Worm (Caenorhabditis elegans) whole organism, L4/young adult: ENCODE data around the gene F01F1.14.

Source experiments
- dao-5 ChIP-seq: sonication (generic microtip); optimal IDR thresholded peaks from 2 replicates; lab custom pipeline; 2016; ENCODE audit warnings: missing genotype, missing genetic modification characterization, moderate library complexity, missing compliant biosample characterization
- him-1 ChIP-seq: sonication (generic microtip); optimal IDR thresholded peaks from 2 replicates; lab custom pipeline; 2016; ENCODE audit warnings: missing genotype, missing genetic modification reagents, missing genetic modification characterization, missing compliant biosample characterization

DNA sequence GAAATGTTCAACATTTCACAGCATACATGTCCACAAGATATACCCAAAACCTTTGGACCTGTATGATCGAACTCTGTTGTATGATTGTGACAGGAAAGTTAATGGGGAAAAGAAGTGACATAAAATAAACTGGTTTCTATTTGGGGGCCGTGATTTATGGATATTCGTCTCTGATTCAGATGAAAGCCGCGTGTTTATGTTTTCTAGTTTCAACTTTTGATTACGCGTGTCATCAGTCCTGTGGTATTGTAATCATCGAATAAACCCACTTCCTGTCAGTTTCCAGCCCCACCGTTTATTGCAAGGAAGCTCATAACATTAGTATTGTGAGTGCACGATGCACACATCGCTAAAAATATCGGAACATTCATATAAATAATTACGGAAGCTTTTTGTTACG is 39.5 kb upstream of the F01F1.14 start:
- no peak for TF ChIP-seq dao-5 (tag; lab: Kevin White, UChicago)
- TF ChIP-seq him-1 (tag; lab: Kevin White, UChicago): no peak
